Worm (Caenorhabditis elegans) whole organism, young adult: ENCODE data around the gene mif-2.
"Not testable (repeated sequence)": the region's sequence is repeated elsewhere in the genome, so short reads cannot be mapped to it uniquely, and the experiment has no call there.

Experiments
- D2030.7 ChIP-seq: fragments of 200-800 bp; sonication (Bioruptor generic); IDR thresholded peaks from 2 replicates; pipeline ENCODE4 v1.3.6; 2022; ENCODE audit warnings: missing genetic modification reagents, missing genetic modification characterization, missing compliant biosample characterization
- F52B5.7 ChIP-seq: sonication (generic microtip); optimal IDR thresholded peaks from 2 replicates; lab custom pipeline; 2016; ENCODE audit warnings: mild to moderate bottlenecking, missing genetic modification characterization, missing compliant biosample characterization
- F57C9.4 ChIP-seq: sonication (generic microtip); optimal IDR thresholded peaks from 2 replicates; lab custom pipeline; 2017; ENCODE audit warnings: mild to moderate bottlenecking, missing genetic modification characterization, missing compliant biosample characterization
- Y53G8AR.9 ChIP-seq: fragments of 200-800 bp; sonication (Bioruptor generic); conservative IDR thresholded peaks from 2 replicates; pipeline ENCODE4 v1.3.6; 2022; ENCODE audit warnings: missing genetic modification reagents, missing genetic modification characterization, missing compliant biosample characterization
- Y95B8A.8 ChIP-seq: fragments of 200-800 bp; sonication (Bioruptor generic); IDR thresholded peaks from 2 replicates; pipeline ENCODE4 v1.3.6; 2022; ENCODE audit warnings: missing genetic modification reagents, missing genetic modification characterization, missing compliant biosample characterization
- ZK185.1 ChIP-seq: sonication (generic microtip); optimal IDR thresholded peaks from 2 replicates; lab custom pipeline; 2016; ENCODE audit warnings: mild to moderate bottlenecking, missing genetic modification characterization, missing compliant biosample characterization; ENCODE audit not compliant: poor library complexity, severe bottlenecking
- aptf-2 ChIP-seq: fragments of 200-800 bp; sonication (Bioruptor generic); conservative IDR thresholded peaks from 2 replicates; pipeline ENCODE4 v1.3.6; 2022; ENCODE audit warnings: missing genetic modification reagents, missing genetic modification characterization, missing compliant biosample characterization
- athp-1 ChIP-seq: sonication (generic microtip); optimal IDR thresholded peaks from 2 replicates; lab custom pipeline; 2017; ENCODE audit warnings: mild to moderate bottlenecking, missing genetic modification characterization, missing compliant biosample characterization
- attf-3 ChIP-seq: fragments of 200-800 bp; sonication (Bioruptor generic); conservative IDR thresholded peaks from 2 replicates; pipeline ENCODE4 v1.3.6; 2022; ENCODE audit warnings: missing genetic modification reagents, missing genetic modification characterization, missing compliant biosample characterization
- ccch-3 ChIP-seq: fragments of 200-800 bp; sonication (Bioruptor generic); optimal IDR thresholded peaks from 2 replicates; lab custom pipeline; 2018; ENCODE audit warnings: mild to moderate bottlenecking, missing genetic modification characterization, missing compliant biosample characterization
- cebp-1 ChIP-seq, 2 experiments: fragments of 200-800 bp in 1 of 2; sonication (Bioruptor generic) in 1 of 2; sonication (generic microtip) in 1 of 2; IDR thresholded peaks in 1 of 2; optimal IDR thresholded peaks in 1 of 2; 2 replicates each; pipeline versions ENCODE4 v1.3.6 to Lab custom; 2017 to 2022; ENCODE audit warnings: missing compliant biosample characterization in 2 of 2, missing genetic modification characterization in 2 of 2, mild to moderate bottlenecking in 1 of 2, missing genetic modification reagents in 1 of 2, moderate library complexity in 1 of 2
- ceh-100 ChIP-seq: fragments of 200-800 bp; sonication (Bioruptor generic); IDR thresholded peaks from 2 replicates; pipeline ENCODE4 v1.3.6; 2022; ENCODE audit warnings: missing genetic modification reagents, missing genetic modification characterization, missing compliant biosample characterization
- efl-1 ChIP-seq: fragments of 150-350 bp; optimal IDR thresholded peaks from 2 replicates; lab custom pipeline; 2014; ENCODE audit warnings: missing biosample characterization, missing genetic modification reagents, missing genetic modification characterization
- egl-18 ChIP-seq: fragments of 200-800 bp; sonication (Bioruptor generic); IDR thresholded peaks from 2 replicates; pipeline ENCODE4 v1.3.6; 2022; ENCODE audit warnings: missing genetic modification reagents, missing genetic modification characterization, missing compliant biosample characterization
- ets-4 ChIP-seq: fragments of 200-800 bp; sonication (Bioruptor generic); optimal IDR thresholded peaks from 2 replicates; lab custom pipeline; 2018; ENCODE audit warnings: mild to moderate bottlenecking, missing genetic modification characterization, missing compliant biosample characterization
- gei-17 ChIP-seq: fragments of 200-800 bp; sonication (Bioruptor generic); optimal IDR thresholded peaks from 2 replicates; lab custom pipeline; 2018; ENCODE audit warnings: mild to moderate bottlenecking, missing genetic modification characterization, missing compliant biosample characterization
- hlh-12 ChIP-seq: sonication (generic microtip); optimal IDR thresholded peaks from 2 replicates; lab custom pipeline; 2016; ENCODE audit warnings: missing genetic modification characterization, missing compliant biosample characterization
- lin-26 ChIP-seq: fragments of 200-800 bp; sonication (Bioruptor generic); IDR thresholded peaks from 2 replicates; pipeline ENCODE4 v1.3.6; 2022; ENCODE audit warnings: missing genetic modification reagents, missing genetic modification characterization, missing compliant biosample characterization
- mes-4 ChIP-seq: sonication (generic microtip); optimal IDR thresholded peaks from 2 replicates; lab custom pipeline; 2016; ENCODE audit warnings: missing genotype, missing genetic modification characterization, missing compliant biosample characterization
- nhr-80 ChIP-seq: sonication (generic microtip); optimal IDR thresholded peaks from 2 replicates; lab custom pipeline; 2016; ENCODE audit warnings: missing genetic modification characterization, missing compliant biosample characterization
- nhr-90 ChIP-seq: sonication (generic microtip); optimal IDR thresholded peaks from 2 replicates; lab custom pipeline; 2016; ENCODE audit warnings: missing genotype, mild to moderate bottlenecking, missing genetic modification characterization, missing compliant biosample characterization
- rpc-1 ChIP-seq, 2 experiments: fragments of 150-350 bp in 1 of 2; sonication (generic microtip) in 1 of 2; optimal IDR thresholded peaks; 2 replicates each; lab custom pipeline; 2014 to 2018; ENCODE audit warnings: missing biosample characterization in 1 of 2, missing genetic modification characterization in 1 of 2, missing genetic modification reagents in 1 of 2, missing genotype in 1 of 2
- snpc-1.1 ChIP-seq: sonication (generic microtip); optimal IDR thresholded peaks from 2 replicates; lab custom pipeline; 2017; ENCODE audit warnings: missing genetic modification characterization, mild to moderate bottlenecking, missing compliant biosample characterization, antibody characterized with exemption, moderate library complexity, missing genotype, missing genetic modification reagents; ENCODE audit not compliant: insufficient read depth
- tlf-1 ChIP-seq: fragments of 200-800 bp; sonication (Bioruptor generic); optimal IDR thresholded peaks from 2 replicates; lab custom pipeline; 2018; ENCODE audit warnings: mild to moderate bottlenecking, missing genetic modification characterization, missing compliant biosample characterization
- unc-62 ChIP-seq: fragments of 150-350 bp; optimal IDR thresholded peaks from 2 replicates; lab custom pipeline; 2014; ENCODE audit warnings: missing biosample characterization, missing genetic modification reagents, missing genetic modification characterization
- xnd-1 ChIP-seq: sonication (generic microtip); optimal IDR thresholded peaks from 2 replicates; lab custom pipeline; 2016; ENCODE audit warnings: missing genotype, missing genetic modification reagents, missing genetic modification characterization, missing compliant biosample characterization
- zim-3 ChIP-seq: sonication (generic microtip); optimal IDR thresholded peaks from 2 replicates; lab custom pipeline; 2017; ENCODE audit warnings: mild to moderate bottlenecking, missing genetic modification characterization, moderate library complexity, missing compliant biosample characterization
- ztf-18 ChIP-seq: sonication (generic microtip); optimal IDR thresholded peaks from 2 replicates; lab custom pipeline; 2016; ENCODE audit warnings: missing genotype, mild to moderate bottlenecking, missing genetic modification characterization, missing compliant biosample characterization
- ztf-25 ChIP-seq: fragments of 200-800 bp; sonication (Bioruptor generic); IDR thresholded peaks from 2 replicates; pipeline ENCODE4 v1.3.6; 2022; ENCODE audit warnings: missing genetic modification reagents, missing genetic modification characterization, missing compliant biosample characterization

Gene mif-2

ce11 chrV:12020940-12021339, 42.7 kb upstream of the mif-2 start:
- TF ChIP-seq Y95B8A.8 (GFP tag; lab: Robert Waterston, UW): no peak
- TF ChIP-seq mes-4 (tag; lab: Kevin White, UChicago): no peak
- no peak for TF ChIP-seq cebp-1 (GFP tag; IDR thresholded peaks at IDR 0.05; lab: Robert Waterston, UW)
- TF ChIP-seq cebp-1 (tag; optimal IDR thresholded peaks at IDR 0.05; lab: Kevin White, UChicago): no peak
- peak; percentile 69 for TF ChIP-seq nhr-80 (tag; lab: Kevin White, UChicago)
- no peak for TF ChIP-seq attf-3
- TF ChIP-seq D2030.7 (GFP tag; lab: Robert Waterston, UW): no peak

ce11 chrV:12020026-12020425, 41.8 kb upstream of the mif-2 start, which contains the start of gene F10C2.3:
TSS of gene F10C2.3 (plus strand) at chrV:12020326.
- TF ChIP-seq ets-4; efl-1 (GFP tag; lab: Kevin White, UChicago); F52B5.7: not testable (repeated sequence)
- TF ChIP-seq, all 124 proteins: peak for 0; not testable (repeated sequence) for 124

- TF ChIP-seq nhr-80 (tag; lab: Kevin White, UChicago) (peak; percentile 21), snpc-1.1 (tag; lab: Kevin White, UChicago) (no peak)
These were observed 35.0 kb upstream of the mif-2 start, which contains the start of gene add-2 for ce11 chrV:12013298-12013697. TSS of gene add-2 (minus strand) at chrV:12013406.

ce11 chrV:12011686-12012085, 33.4 kb upstream of the mif-2 start:
- TF ChIP-seq mes-4 (tag; lab: Kevin White, UChicago) (no peak), hlh-12 (tag; lab: Kevin White, UChicago) (no peak), ceh-100 (GFP tag; lab: Robert Waterston, UW) (no peak), Y53G8AR.9 (no peak), ccch-3 (GFP tag; lab: Kevin White, UChicago) (no peak), gei-17 (no peak), athp-1 (tag; lab: Kevin White, UChicago) (no peak), lin-26 (no peak), zim-3 (tag; lab: Kevin White, UChicago) (no peak), xnd-1 (tag; lab: Kevin White, UChicago) (no peak), rpc-1 (optimal IDR thresholded peaks at IDR 0.05; lab: Kevin White, UChicago) (no peak), rpc-1 (tag; optimal IDR thresholded peaks at IDR 0.05; lab: Kevin White, UChicago) (no peak)
- TF ChIP-seq, all 124 proteins: peak for 0

ce11 chrV:12006495-12006894, 28.2 kb upstream of the mif-2 start, which contains the start of gene F57F5.3:
TSS of gene F57F5.3 (minus strand) at chrV:12006595.
- TF ChIP-seq F57C9.4 (tag; lab: Kevin White, UChicago) (no peak), ZK185.1 (tag; lab: Kevin White, UChicago) (no peak), aptf-2 (no peak), hlh-12 (tag; lab: Kevin White, UChicago) (no peak), tlf-1 (GFP tag; lab: Kevin White, UChicago) (no peak), egl-18 (GFP tag; lab: Robert Waterston, UW) (no peak), ccch-3 (GFP tag; lab: Kevin White, UChicago) (no peak), nhr-90 (tag; lab: Kevin White, UChicago) (no peak), unc-62 (GFP tag; lab: Kevin White, UChicago) (no peak), Y95B8A.8 (GFP tag; lab: Robert Waterston, UW) (no peak), ztf-18 (tag; lab: Kevin White, UChicago) (no peak), ztf-25 (GFP tag; lab: Robert Waterston, UW) (no peak)
